Fruit fly (Drosophila melanogaster) whole organism, embryonic: ENCODE data around the gene Sirup.

Experiments
- ATbp ChIP-seq: fragments of 200-800 bp; sonication (Bioruptor generic); optimal IDR thresholded peaks from 2 replicates; lab custom pipeline; 2017; ENCODE audit warnings: missing biosample characterization, mild to moderate bottlenecking, missing genetic modification characterization, missing genetic modification reagents
- Atf6 ChIP-seq: fragments of 200-800 bp; sonication (Bioruptor generic); IDR thresholded peaks from 2 replicates; pipeline ENCODE4 v1.3.6; 2022; ENCODE audit warnings: missing biosample characterization, missing genetic modification characterization
- B-H2 ChIP-seq: fragments of 200-800 bp; sonication (Bioruptor generic); optimal IDR thresholded peaks from 2 replicates; lab custom pipeline; 2018; ENCODE audit warnings: missing biosample characterization, mild to moderate bottlenecking, missing genetic modification characterization
- BtbVII ChIP-seq: fragments of 200-800 bp; sonication (Bioruptor generic); optimal IDR thresholded peaks from 3 replicates; lab custom pipeline; 2017; ENCODE audit warnings: missing biosample characterization, mild to moderate bottlenecking, missing genetic modification characterization
- CG10431 ChIP-seq: fragments of 200-800 bp; sonication (Bioruptor generic); optimal IDR thresholded peaks from 3 replicates; lab custom pipeline; 2018; ENCODE audit warnings: missing biosample characterization, mild to moderate bottlenecking, missing genetic modification characterization
- CG11085 ChIP-seq: fragments of 200-800 bp; sonication (Bioruptor generic); IDR thresholded peaks from 2 replicates; pipeline ENCODE4 v1.3.6; 2022; ENCODE audit warnings: missing biosample characterization, missing genetic modification characterization
- CG11398 ChIP-seq: fragments of 200-800 bp; sonication (Bioruptor generic); optimal IDR thresholded peaks from 2 replicates; lab custom pipeline; 2016; ENCODE audit warnings: missing biosample characterization, missing genetic modification characterization
- CG11695 ChIP-seq: fragments of 200-800 bp; sonication (Bioruptor generic); IDR thresholded peaks from 3 replicates; pipeline ENCODE4 v1.3.6; 2022; ENCODE audit warnings: missing biosample characterization, missing genetic modification characterization
- CG16863 ChIP-seq: fragments of 200-800 bp; sonication (Bioruptor generic); optimal IDR thresholded peaks from 3 replicates; lab custom pipeline; 2016; ENCODE audit warnings: missing biosample characterization, missing genetic modification characterization
- CG2199 ChIP-seq: fragments of 200-800 bp; sonication (Bioruptor generic); IDR thresholded peaks from 3 replicates; pipeline ENCODE4 v1.3.6; 2022; ENCODE audit warnings: missing biosample characterization, missing genetic modification characterization
- CG2202 ChIP-seq: fragments of 200-800 bp; sonication (Bioruptor generic); optimal IDR thresholded peaks from 2 replicates; lab custom pipeline; 2018; ENCODE audit warnings: missing biosample characterization, mild to moderate bottlenecking, missing genetic modification characterization
- CG3163 ChIP-seq: fragments of 200-800 bp; sonication (Bioruptor generic); optimal IDR thresholded peaks from 3 replicates; lab custom pipeline; 2016; ENCODE audit warnings: missing biosample characterization, missing genetic modification characterization
- CG32772 ChIP-seq: fragments of 200-800 bp; sonication (Bioruptor generic); IDR thresholded peaks from 2 replicates; pipeline ENCODE4 v1.3.6; 2022; ENCODE audit warnings: missing biosample characterization, missing genetic modification characterization
- CG3281 ChIP-seq: fragments of 200-800 bp; sonication (Bioruptor generic); optimal IDR thresholded peaks from 3 replicates; lab custom pipeline; 2017; ENCODE audit warnings: missing biosample characterization, mild to moderate bottlenecking, missing genetic modification characterization
- CG3847 ChIP-seq: fragments of 200-800 bp; sonication (Bioruptor generic); IDR thresholded peaks from 2 replicates; pipeline ENCODE4 v1.3.6; 2022; ENCODE audit warnings: missing biosample characterization, missing genetic modification characterization
- CG4424 ChIP-seq: fragments of 200-800 bp; sonication (Bioruptor generic); optimal IDR thresholded peaks from 3 replicates; lab custom pipeline; 2016; ENCODE audit warnings: missing biosample characterization, missing genetic modification characterization
- CG4707 ChIP-seq: fragments of 200-800 bp; sonication (Bioruptor generic); optimal IDR thresholded peaks from 2 replicates; lab custom pipeline; 2018; ENCODE audit warnings: missing biosample characterization, mild to moderate bottlenecking, missing genetic modification characterization, moderate library complexity
- CG7357 ChIP-seq: fragments of 200-800 bp; sonication (Bioruptor generic); IDR thresholded peaks from 3 replicates; pipeline ENCODE4 v1.3.6; 2022; ENCODE audit warnings: missing biosample characterization, missing genetic modification characterization
- CG7745 ChIP-seq: fragments of 200-800 bp; sonication (Bioruptor generic); optimal IDR thresholded peaks from 2 replicates; lab custom pipeline; 2018; ENCODE audit warnings: missing biosample characterization, mild to moderate bottlenecking, missing genetic modification characterization, moderate library complexity
- Dbx ChIP-seq: fragments of 200-800 bp; sonication (Bioruptor generic); IDR thresholded peaks from 3 replicates; pipeline ENCODE4 v1.3.6; 2022; ENCODE audit warnings: missing biosample characterization, missing genetic modification characterization
- Deaf1 ChIP-seq: fragments of 200-800 bp; optimal IDR thresholded peaks from 3 replicates; lab custom pipeline; 2019; ENCODE audit warnings: missing biosample characterization, mild to moderate bottlenecking, missing genetic modification characterization, moderate library complexity
- Gsc ChIP-seq: fragments of 200-800 bp; sonication (Bioruptor generic); IDR thresholded peaks from 2 replicates; pipeline ENCODE4 v1.3.6; 2022; ENCODE audit warnings: missing biosample characterization, missing genetic modification characterization
- HmgZ ChIP-seq: fragments of 200-800 bp; sonication (Bioruptor generic); optimal IDR thresholded peaks from 2 replicates; lab custom pipeline; 2018; ENCODE audit warnings: missing biosample characterization, mild to moderate bottlenecking, missing genetic modification characterization
- Hmr ChIP-seq: fragments of 200-800 bp; sonication (Bioruptor generic); optimal IDR thresholded peaks from 3 replicates; lab custom pipeline; 2017; ENCODE audit warnings: mild to moderate bottlenecking, missing biosample characterization, missing genetic modification reagents, missing genetic modification characterization
- Hr51 ChIP-seq, 2 experiments: fragments of 200-800 bp; sonication (Bioruptor generic); optimal IDR thresholded peaks; 2 replicates in 1 of 2; 3 replicates in 1 of 2; lab custom pipeline; 2016 to 2018; ENCODE audit warnings: missing biosample characterization in 2 of 2, missing genetic modification characterization in 2 of 2, mild to moderate bottlenecking in 1 of 2, moderate library complexity in 1 of 2
- MESR4 ChIP-seq: fragments of 200-800 bp; sonication (Bioruptor generic); optimal IDR thresholded peaks from 2 replicates; lab custom pipeline; 2018; ENCODE audit warnings: missing biosample characterization, mild to moderate bottlenecking, missing genetic modification characterization, moderate library complexity
- NC2α ChIP-seq: fragments of 200-800 bp; sonication (Bioruptor generic); optimal IDR thresholded peaks from 2 replicates; lab custom pipeline; 2016; ENCODE audit warnings: missing biosample characterization, missing genetic modification characterization
- NFAT ChIP-seq: fragments of 200-800 bp; sonication (Bioruptor generic); IDR thresholded peaks from 2 replicates; pipeline ENCODE4 v1.3.6; 2022; ENCODE audit warnings: missing biosample characterization, missing genetic modification characterization
- NK7.1 ChIP-seq: fragments of 200-800 bp; sonication (Bioruptor generic); optimal IDR thresholded peaks from 3 replicates; lab custom pipeline; 2016; ENCODE audit warnings: missing biosample characterization, missing genetic modification characterization
- NfI ChIP-seq: fragments of 200-800 bp; sonication (Bioruptor generic); optimal IDR thresholded peaks from 3 replicates; lab custom pipeline; 2018; ENCODE audit warnings: missing biosample characterization, mild to moderate bottlenecking, missing genetic modification characterization, moderate library complexity
- Opbp ChIP-seq: fragments of 200-800 bp; sonication (Bioruptor generic); IDR thresholded peaks from 3 replicates; pipeline ENCODE4 v1.3.6; 2022; ENCODE audit warnings: missing biosample characterization, missing genetic modification characterization; ENCODE audit not compliant: partially characterized antibody
- bab2 ChIP-seq: fragments of 200-800 bp; sonication (Bioruptor generic); optimal IDR thresholded peaks from 2 replicates; lab custom pipeline; 2016; ENCODE audit warnings: missing biosample characterization, missing genetic modification characterization
- chm ChIP-seq: fragments of 200-800 bp; sonication (Bioruptor generic); IDR thresholded peaks from 2 replicates; pipeline ENCODE4 v1.3.6; 2022; ENCODE audit warnings: missing biosample characterization, missing genetic modification characterization
- ci ChIP-seq: fragments of 200-800 bp; sonication (Bioruptor generic); IDR thresholded peaks from 3 replicates; pipeline ENCODE4 v1.3.6; 2022; ENCODE audit warnings: missing biosample characterization, missing genetic modification characterization
- dati ChIP-seq: fragments of 200-800 bp; sonication (Bioruptor generic); IDR thresholded peaks from 2 replicates; pipeline ENCODE4 v1.3.6; 2022; ENCODE audit warnings: missing biosample characterization, missing genetic modification characterization
- eyg ChIP-seq: fragments of 200-800 bp; sonication (Bioruptor generic); optimal IDR thresholded peaks from 3 replicates; lab custom pipeline; 2016; ENCODE audit warnings: missing biosample characterization, missing genetic modification characterization
- grn ChIP-seq: fragments of 200-800 bp; sonication (Bioruptor generic); optimal IDR thresholded peaks from 3 replicates; lab custom pipeline; 2017; ENCODE audit warnings: missing biosample characterization, missing genetic modification characterization
- maf-S ChIP-seq: fragments of 200-800 bp; sonication (Bioruptor generic); optimal IDR thresholded peaks from 2 replicates; lab custom pipeline; 2016; ENCODE audit warnings: missing biosample characterization, missing genetic modification characterization
- nom ChIP-seq: fragments of 200-800 bp; sonication (Bioruptor generic); optimal IDR thresholded peaks from 2 replicates; lab custom pipeline; 2017; ENCODE audit warnings: missing biosample characterization, missing genetic modification characterization, mild to moderate bottlenecking, moderate library complexity, missing genetic modification reagents
- pb ChIP-seq: fragments of 200-800 bp; sonication (Bioruptor generic); optimal IDR thresholded peaks from 3 replicates; lab custom pipeline; 2016; ENCODE audit warnings: missing biosample characterization, missing genetic modification characterization
- repo ChIP-seq: fragments of 200-800 bp; sonication (Bioruptor generic); optimal IDR thresholded peaks from 2 replicates; lab custom pipeline; 2016; ENCODE audit warnings: missing biosample characterization, missing genetic modification characterization
- rib ChIP-seq: fragments of 200-800 bp; sonication (Bioruptor generic); IDR thresholded peaks from 2 replicates; pipeline ENCODE4 v1.3.6; 2022; ENCODE audit warnings: missing biosample characterization, missing genetic modification characterization
- sens ChIP-seq: fragments of 200-800 bp; sonication (Bioruptor generic); peaks from one replicate; lab custom pipeline; 2016; ENCODE audit warnings: missing biosample characterization, missing genetic modification characterization
- slbo ChIP-seq: fragments of 200-800 bp; sonication (Bioruptor generic); IDR thresholded peaks from 2 replicates; pipeline ENCODE4 v1.3.6; 2022; ENCODE audit warnings: missing biosample characterization, missing genetic modification characterization
- ssp ChIP-seq: fragments of 200-800 bp; sonication (Bioruptor generic); IDR thresholded peaks from 2 replicates; pipeline ENCODE4 v1.3.6; 2022; ENCODE audit warnings: missing biosample characterization, missing genetic modification characterization
- sug ChIP-seq: fragments of 200-800 bp; optimal IDR thresholded peaks from 2 replicates; lab custom pipeline; 2019; ENCODE audit warnings: missing biosample characterization, mild to moderate bottlenecking, missing genetic modification characterization, moderate library complexity
- vfl ChIP-seq: fragments of 200-800 bp; sonication (Bioruptor generic); optimal IDR thresholded peaks from 2 replicates; lab custom pipeline; 2016; ENCODE audit warnings: missing biosample characterization, missing genetic modification characterization
- vvl ChIP-seq: fragments of 200-800 bp; sonication (Bioruptor generic); IDR thresholded peaks from 2 replicates; pipeline ENCODE4 v1.3.6; 2022; ENCODE audit warnings: missing biosample characterization, missing genetic modification characterization
- zen2 ChIP-seq: fragments of 200-800 bp; sonication (Bioruptor generic); IDR thresholded peaks from 3 replicates; pipeline ENCODE4 v1.3.6; 2022; ENCODE audit warnings: missing biosample characterization, missing genetic modification characterization; ENCODE audit not compliant: partially characterized antibody

Sirup gene

DNA sequence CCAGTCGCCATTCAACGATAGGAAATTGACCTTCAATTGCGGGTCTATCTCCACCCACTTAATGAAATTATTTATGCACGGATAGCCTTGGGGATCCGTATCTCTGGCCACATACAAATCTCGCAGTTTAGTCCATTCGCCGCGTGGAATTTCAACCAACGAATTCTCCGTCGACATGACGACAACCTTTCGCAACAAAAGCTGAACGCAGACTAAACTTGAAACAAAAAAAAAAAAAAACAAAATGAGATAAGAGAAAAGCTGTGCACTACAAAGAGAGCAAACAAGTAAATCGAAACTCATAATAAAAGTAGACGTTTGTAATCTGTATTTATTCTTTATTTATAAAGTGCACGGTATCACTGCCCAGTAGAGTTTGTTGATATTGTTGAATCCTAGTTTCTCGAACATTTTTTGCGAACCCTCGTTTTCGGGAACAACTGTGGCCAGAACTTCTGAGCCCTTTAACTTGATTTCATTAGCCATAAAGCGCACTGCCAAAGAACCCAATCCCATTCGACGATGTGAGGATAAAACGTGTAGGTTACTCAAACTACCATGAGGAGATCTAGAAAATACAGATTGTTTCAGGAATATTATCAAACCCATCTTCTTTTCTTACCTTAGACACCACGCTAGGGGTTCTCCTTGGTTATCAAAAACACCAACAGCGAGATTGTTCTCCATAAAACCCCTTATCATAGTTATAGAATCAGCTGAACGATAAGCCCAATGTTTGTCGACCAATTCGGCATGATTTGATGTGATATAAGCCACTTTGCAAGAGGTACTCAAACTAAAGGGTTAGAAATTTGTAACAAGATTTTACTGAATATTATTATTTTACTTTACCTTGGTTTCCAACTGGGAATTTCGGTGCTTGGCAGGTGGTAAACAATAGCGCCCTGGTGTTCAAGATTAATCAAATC, 10.9 kb downstream of the Sirup start, which contains the start of gene CG12560 (continued):
- TF ChIP-seq BtbVII (GFP tag; lab: Kevin White, UChicago): no peak
- TF ChIP-seq CG3163 (GFP tag; lab: Kevin White, UChicago): peak; percentile 95
- no peak for TF ChIP-seq repo (GFP tag; lab: Kevin White, UChicago)
- TF ChIP-seq CG11398: no peak
- peak; percentile 12 for TF ChIP-seq NfI
- peak; percentile 14 for TF ChIP-seq CG10431 (GFP tag; lab: Kevin White, UChicago)
- TF ChIP-seq CG7357 (GFP tag; lab: Robert Waterston, UW): no peak
- TF ChIP-seq ssp (GFP tag; lab: Robert Waterston, UW): no peak
- no peak for TF ChIP-seq maf-S (GFP tag; lab: Kevin White, UChicago)
- TF ChIP-seq CG32772: peak; percentile 68
- peak; percentile 26; the same call in 1 of the 3 replicates for TF ChIP-seq CG11695 (GFP tag; lab: Robert Waterston, UW)
- no peak for TF ChIP-seq dati
- no peak for TF ChIP-seq eyg (GFP tag; lab: Kevin White, UChicago)
- TF ChIP-seq sug (tag; lab: Kevin White, UChicago): peak; percentile 75
- 0 out of 2 replicates have a peak, but pooled peaks have one; percentile 2 for TF ChIP-seq slbo
- no peak; the same call in 1 of the 2 replicates for TF ChIP-seq vvl (GFP tag; lab: Robert Waterston, UW)
- TF ChIP-seq CG16863 (GFP tag; lab: Kevin White, UChicago): no peak
- peak in 1 of 2 experiments; percentile 22 for TF ChIP-seq Hr51 (GFP tag; optimal IDR thresholded peaks at IDR 0.05; lab: Kevin White, UChicago)
- peak; percentile 6 for TF ChIP-seq B-H2 (GFP tag; lab: Kevin White, UChicago)
- TF ChIP-seq Deaf1 (tag; lab: Kevin White, UChicago): no peak
- TF ChIP-seq NC2α (GFP tag; lab: Kevin White, UChicago): no peak
- no peak for TF ChIP-seq Dbx
- no peak for TF ChIP-seq pb (GFP tag; lab: Kevin White, UChicago)
- TF ChIP-seq chm (GFP tag; lab: Robert Waterston, UW): peak; percentile 40; the same call in 1 of the 2 replicates
- no peak for TF ChIP-seq bab2 (GFP tag; lab: Kevin White, UChicago)
- TF ChIP-seq nom (GFP tag; lab: Kevin White, UChicago): peak; percentile 58
- TF ChIP-seq Opbp (GFP tag; lab: Robert Waterston, UW): 0 out of 3 replicates have a peak, but pooled peaks have one; percentile 38
- TF ChIP-seq CG3847 (GFP tag; lab: Robert Waterston, UW): no peak
- no peak for TF ChIP-seq Gsc (GFP tag; lab: Robert Waterston, UW)
- peak; percentile 28 for TF ChIP-seq sens (GFP tag; lab: Kevin White, UChicago)
- TF ChIP-seq CG7745 (tag; lab: Kevin White, UChicago): no peak
- TF ChIP-seq CG4424 (GFP tag; lab: Kevin White, UChicago): no peak
- TF ChIP-seq CG4707 (GFP tag; lab: Kevin White, UChicago): no peak
- no peak for TF ChIP-seq CG2202 (tag; lab: Kevin White, UChicago)
- TF ChIP-seq zen2 (GFP tag; lab: Robert Waterston, UW): no peak
- TF ChIP-seq ATbp (GFP tag; lab: Kevin White, UChicago): peak; percentile 4
- TF ChIP-seq CG2199 (GFP tag; lab: Robert Waterston, UW): no peak
- TF ChIP-seq vfl (GFP tag; lab: Kevin White, UChicago): peak; percentile 2
- TF ChIP-seq CG11085: no peak
- 0 out of 3 replicates have a peak, but pooled peaks have one; percentile 6 for TF ChIP-seq ci (GFP tag; lab: Robert Waterston, UW)
- TF ChIP-seq NK7.1: no peak
- TF ChIP-seq MESR4 (GFP tag; lab: Kevin White, UChicago): no peak
- peak; percentile 31; the same call in 1 of the 2 replicates for TF ChIP-seq Atf6
- no peak for TF ChIP-seq NFAT
- no peak for TF ChIP-seq CG3281
- TF ChIP-seq grn (GFP tag; lab: Kevin White, UChicago): peak; percentile 78
- peak; percentile 9 for TF ChIP-seq Hmr (GFP tag; lab: Kevin White, UChicago)
- peak; percentile 8 for TF ChIP-seq HmgZ (tag; lab: Kevin White, UChicago)
- no peak for TF ChIP-seq rib (GFP tag; lab: Robert Waterston, UW)
